Worm (Caenorhabditis elegans): ENCODE results near the gene F10A3.4.

DNA sequence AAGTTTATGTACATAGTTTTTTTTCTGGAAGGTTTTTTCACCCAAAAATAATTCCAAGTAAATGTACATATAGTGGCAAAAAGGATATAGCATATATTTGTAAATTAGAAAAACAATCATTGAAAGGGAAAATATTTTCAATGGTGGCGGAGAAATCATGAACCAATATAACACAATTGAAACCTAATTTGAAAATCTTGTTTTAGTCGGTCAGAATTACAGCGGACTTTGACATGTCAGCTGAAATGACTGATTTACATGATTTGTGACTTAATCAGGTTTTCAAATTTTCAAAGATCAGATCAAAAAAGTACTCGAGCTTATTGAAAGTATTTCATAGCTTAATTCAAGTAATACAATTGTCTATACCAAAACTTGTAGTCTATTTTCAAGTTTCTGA, 22.8 kb downstream of the F10A3.4 start, which contains the start of gene K05D4.9:
- TF ChIP-seq B0035.1 (tag; optimal IDR thresholded peaks at IDR 0.05) (no peak), Y95B8A.8 (GFP tag; IDR thresholded peaks at IDR 0.05) (no peak), mxl-1 (tag; optimal IDR thresholded peaks at IDR 0.05) (no peak), snpc-4 (GFP tag; optimal IDR thresholded peaks at IDR 0.05) (no peak), snpc-4 (tag; optimal IDR thresholded peaks at IDR 0.05) (no peak), hmg-1.2 (GFP tag; IDR thresholded peaks at IDR 0.05) (no peak)
